Fruit fly (Drosophila melanogaster) whole organism, embryonic: ENCODE results near the gene mEFG1.
A peak's percentile ranks its signal among the peaks of the same experiment; 100 is the strongest.

Source experiments
- Aef1 ChIP-seq: fragments of 200-800 bp; sonication (Bioruptor generic); IDR thresholded peaks from 3 replicates; pipeline ENCODE4 v1.3.6; 2022; ENCODE audit warnings: missing biosample characterization, missing genetic modification characterization
- CG10462 ChIP-seq: fragments of 200-800 bp; sonication (Bioruptor generic); optimal IDR thresholded peaks from 2 replicates; lab custom pipeline; 2016; ENCODE audit warnings: missing biosample characterization, missing genetic modification characterization
- CG12155 ChIP-seq: fragments of 200-800 bp; sonication (Bioruptor generic); optimal IDR thresholded peaks from 3 replicates; lab custom pipeline; 2016; ENCODE audit warnings: missing biosample characterization, missing genetic modification characterization
- CG13624 ChIP-seq: fragments of 200-800 bp; sonication (Bioruptor generic); optimal IDR thresholded peaks from 2 replicates; lab custom pipeline; 2016; ENCODE audit warnings: missing biosample characterization, missing genetic modification characterization
- CG14014 ChIP-seq: fragments of 200-800 bp; sonication (Bioruptor generic); IDR thresholded peaks from 2 replicates; pipeline ENCODE4 v1.3.6; 2022; ENCODE audit warnings: missing biosample characterization, missing genetic modification characterization
- CG17186 ChIP-seq: fragments of 200-800 bp; sonication (Bioruptor generic); optimal IDR thresholded peaks from 3 replicates; lab custom pipeline; 2017; ENCODE audit warnings: missing biosample characterization, missing genetic modification reagents, missing genetic modification characterization
- CG17912 ChIP-seq: fragments of 200-800 bp; sonication (Bioruptor generic); optimal IDR thresholded peaks from 2 replicates; lab custom pipeline; 2018; ENCODE audit warnings: missing biosample characterization, mild to moderate bottlenecking, missing genetic modification characterization
- CG2202 ChIP-seq: fragments of 200-800 bp; sonication (Bioruptor generic); optimal IDR thresholded peaks from 2 replicates; lab custom pipeline; 2018; ENCODE audit warnings: missing biosample characterization, mild to moderate bottlenecking, missing genetic modification characterization
- CG30431 ChIP-seq: fragments of 200-800 bp; sonication (Bioruptor generic); optimal IDR thresholded peaks from 2 replicates; lab custom pipeline; 2017; ENCODE audit warnings: missing biosample characterization, missing genetic modification characterization
- CG4820 ChIP-seq: fragments of 200-800 bp; sonication (Bioruptor generic); optimal IDR thresholded peaks from 3 replicates; lab custom pipeline; 2016; ENCODE audit warnings: missing biosample characterization, missing genetic modification characterization
- CG5245 ChIP-seq: fragments of 200-800 bp; sonication (Bioruptor generic); optimal IDR thresholded peaks from 3 replicates; lab custom pipeline; 2016; ENCODE audit warnings: missing biosample characterization, missing genetic modification characterization
- CG6683 ChIP-seq: fragments of 200-800 bp; sonication (Bioruptor generic); optimal IDR thresholded peaks from 2 replicates; lab custom pipeline; 2017; ENCODE audit warnings: missing biosample characterization, mild to moderate bottlenecking, missing genetic modification characterization, missing genetic modification reagents
- CG7987 ChIP-seq: fragments of 200-800 bp; sonication (Bioruptor generic); optimal IDR thresholded peaks from 2 replicates; lab custom pipeline; 2018; ENCODE audit warnings: missing biosample characterization, mild to moderate bottlenecking, missing genetic modification characterization, moderate library complexity
- CG8290 ChIP-seq, 3 experiments: fragments of 200-800 bp; sonication (Bioruptor generic); optimal IDR thresholded peaks; 2 replicates each; lab custom pipeline; 2016 to 2019; ENCODE audit warnings: missing biosample characterization in 3 of 3, missing genetic modification characterization in 3 of 3, mild to moderate bottlenecking in 2 of 3, moderate library complexity in 1 of 3
- CG9727 ChIP-seq: fragments of 200-800 bp; sonication (Bioruptor generic); optimal IDR thresholded peaks from 3 replicates; lab custom pipeline; 2017; ENCODE audit warnings: missing biosample characterization, mild to moderate bottlenecking, missing genetic modification characterization
- CG9817 ChIP-seq: fragments of 200-800 bp; sonication (Bioruptor generic); optimal IDR thresholded peaks from 2 replicates; lab custom pipeline; 2018; ENCODE audit warnings: missing biosample characterization, mild to moderate bottlenecking, missing genetic modification characterization, moderate library complexity
- Doc2 ChIP-seq: fragments of 200-800 bp; sonication (Bioruptor generic); IDR thresholded peaks from 2 replicates; pipeline ENCODE4 v1.3.6; 2022; ENCODE audit warnings: missing biosample characterization, missing genetic modification characterization
- Dp ChIP-seq: fragments of 200-800 bp; sonication (Bioruptor generic); optimal IDR thresholded peaks from 2 replicates; lab custom pipeline; 2018; ENCODE audit warnings: missing biosample characterization, mild to moderate bottlenecking, missing genetic modification characterization, moderate library complexity
- H15 ChIP-seq: fragments of 200-800 bp; sonication (Bioruptor generic); IDR thresholded peaks from 3 replicates; pipeline ENCODE4 v1.3.6; 2022; ENCODE audit warnings: missing biosample characterization, missing genetic modification characterization
- Hr51 ChIP-seq, 2 experiments: fragments of 200-800 bp; sonication (Bioruptor generic); optimal IDR thresholded peaks; 2 replicates in 1 of 2; 3 replicates in 1 of 2; lab custom pipeline; 2016 to 2018; ENCODE audit warnings: missing biosample characterization in 2 of 2, missing genetic modification characterization in 2 of 2, mild to moderate bottlenecking in 1 of 2, moderate library complexity in 1 of 2
- Hsf ChIP-seq: fragments of 200-800 bp; sonication (Bioruptor generic); optimal IDR thresholded peaks from 3 replicates; lab custom pipeline; 2016; ENCODE audit warnings: missing biosample characterization, missing genetic modification characterization
- Mad ChIP-seq: fragments of 200-800 bp; sonication (Bioruptor generic); optimal IDR thresholded peaks from 2 replicates; lab custom pipeline; 2016; ENCODE audit warnings: missing biosample characterization, missing genetic modification characterization
- Med ChIP-seq: fragments of 200-800 bp; sonication (Bioruptor generic); peaks from one replicate; lab custom pipeline; 2016; ENCODE audit warnings: missing biosample characterization, missing genetic modification characterization, mild to moderate bottlenecking, inconsistent platforms, moderate library complexity
- Myb ChIP-seq: fragments of 200-800 bp; sonication (Bioruptor generic); optimal IDR thresholded peaks from 2 replicates; lab custom pipeline; 2016; ENCODE audit warnings: missing biosample characterization, missing genetic modification characterization
- NfI ChIP-seq: fragments of 200-800 bp; sonication (Bioruptor generic); optimal IDR thresholded peaks from 3 replicates; lab custom pipeline; 2018; ENCODE audit warnings: missing biosample characterization, mild to moderate bottlenecking, missing genetic modification characterization, moderate library complexity
- Pdp1 ChIP-seq, 2 experiments: fragments of 200-800 bp; sonication (Bioruptor generic); optimal IDR thresholded peaks; 3 replicates each; lab custom pipeline; 2016; ENCODE audit warnings: missing biosample characterization in 2 of 2, missing genetic modification characterization in 2 of 2, mild to moderate bottlenecking in 1 of 2, moderate library complexity in 1 of 2
- Ptx1 ChIP-seq: fragments of 200-800 bp; sonication (Bioruptor generic); IDR thresholded peaks from 2 replicates; pipeline ENCODE4 v1.3.6; 2022; ENCODE audit warnings: missing biosample characterization, missing genetic modification characterization
- Sox102F ChIP-seq: fragments of 200-800 bp; sonication (Bioruptor generic); optimal IDR thresholded peaks from 2 replicates; lab custom pipeline; 2018; ENCODE audit warnings: missing biosample characterization, mild to moderate bottlenecking, missing genetic modification characterization, moderate library complexity
- ac ChIP-seq: fragments of 200-800 bp; sonication (Bioruptor generic); optimal IDR thresholded peaks from 3 replicates; lab custom pipeline; 2017; ENCODE audit warnings: missing biosample characterization, mild to moderate bottlenecking, missing genetic modification characterization
- bab2 ChIP-seq: fragments of 200-800 bp; sonication (Bioruptor generic); optimal IDR thresholded peaks from 2 replicates; lab custom pipeline; 2016; ENCODE audit warnings: missing biosample characterization, missing genetic modification characterization
- bcd ChIP-seq: fragments of 200-800 bp; sonication (Bioruptor generic); optimal IDR thresholded peaks from 2 replicates; lab custom pipeline; 2017; ENCODE audit warnings: missing biosample characterization, mild to moderate bottlenecking, missing genetic modification characterization
- chif ChIP-seq, 2 experiments: fragments of 200-800 bp; sonication (Bioruptor generic); optimal IDR thresholded peaks; 3 replicates each; lab custom pipeline; 2016; ENCODE audit warnings: missing biosample characterization in 2 of 2, missing genetic modification characterization in 2 of 2
- dmrt11E ChIP-seq: fragments of 200-800 bp; sonication (Bioruptor generic); optimal IDR thresholded peaks from 3 replicates; lab custom pipeline; 2018; ENCODE audit warnings: missing biosample characterization, mild to moderate bottlenecking, missing genetic modification characterization, moderate library complexity
- exex ChIP-seq: fragments of 200-800 bp; sonication (Bioruptor generic); optimal IDR thresholded peaks from 4 replicates; lab custom pipeline; 2018; ENCODE audit warnings: missing biosample characterization, mild to moderate bottlenecking, missing genetic modification characterization, moderate library complexity
- fd102C ChIP-seq: fragments of 200-800 bp; sonication (Bioruptor generic); optimal IDR thresholded peaks from 2 replicates; lab custom pipeline; 2018; ENCODE audit warnings: missing biosample characterization, mild to moderate bottlenecking, missing genetic modification characterization, moderate library complexity
- klu ChIP-seq: fragments of 200-800 bp; sonication (Bioruptor generic); IDR thresholded peaks from 2 replicates; pipeline ENCODE4 v1.3.6; 2022; ENCODE audit warnings: missing biosample characterization, missing genetic modification characterization
- knrl ChIP-seq: fragments of 200-800 bp; sonication (Bioruptor generic); IDR thresholded peaks from 3 replicates; pipeline ENCODE4 v1.3.6; 2022; ENCODE audit warnings: missing biosample characterization, missing genetic modification characterization; ENCODE audit not compliant: partially characterized antibody
- lbe ChIP-seq: fragments of 200-800 bp; sonication (Bioruptor generic); optimal IDR thresholded peaks from 2 replicates; lab custom pipeline; 2016; ENCODE audit warnings: missing biosample characterization, mild to moderate bottlenecking, missing genetic modification characterization
- mld ChIP-seq: fragments of 200-800 bp; sonication (Bioruptor generic); IDR thresholded peaks from 3 replicates; pipeline ENCODE4 v1.3.6; 2022; ENCODE audit warnings: missing biosample characterization, missing genetic modification characterization; ENCODE audit not compliant: partially characterized antibody
- nmo ChIP-seq: fragments of 200-800 bp; sonication (Bioruptor generic); optimal IDR thresholded peaks from 2 replicates; lab custom pipeline; 2018; ENCODE audit warnings: missing biosample characterization, mild to moderate bottlenecking, missing genetic modification characterization, moderate library complexity
- prd ChIP-seq, 3 experiments: fragments of >200 bp in 2 of 3; fragments of 200-800 bp in 1 of 3; sonication (Bioruptor generic) in 1 of 3; optimal IDR thresholded peaks in 2 of 3; IDR thresholded peaks in 1 of 3; 2 replicates in 2 of 3; 3 replicates in 1 of 3; pipeline versions ENCODE4 v1.3.6 to Lab custom; 2017 to 2022; ENCODE audit warnings: missing biosample characterization in 1 of 3, missing genetic modification characterization in 1 of 3
- row ChIP-seq: fragments of 200-800 bp; sonication (Bioruptor generic); IDR thresholded peaks from 3 replicates; pipeline ENCODE4 v1.3.6; 2022; ENCODE audit warnings: missing biosample characterization, missing genetic modification characterization
- sens-2 ChIP-seq: fragments of 200-800 bp; sonication (Bioruptor generic); IDR thresholded peaks from 2 replicates; pipeline ENCODE4 v1.3.6; 2022; ENCODE audit warnings: missing biosample characterization, missing genetic modification characterization
- slbo ChIP-seq: fragments of 200-800 bp; sonication (Bioruptor generic); IDR thresholded peaks from 2 replicates; pipeline ENCODE4 v1.3.6; 2022; ENCODE audit warnings: missing biosample characterization, missing genetic modification characterization
- tgo ChIP-seq: fragments of 200-800 bp; sonication (Bioruptor generic); IDR thresholded peaks from 3 replicates; pipeline ENCODE4 v1.3.6; 2022; ENCODE audit warnings: missing biosample characterization, missing genetic modification characterization
- vvl ChIP-seq: fragments of 200-800 bp; sonication (Bioruptor generic); IDR thresholded peaks from 2 replicates; pipeline ENCODE4 v1.3.6; 2022; ENCODE audit warnings: missing biosample characterization, missing genetic modification characterization

Gene mEFG1

dm6 chr2L:7181978-7182392 is 40.9 kb downstream of the mEFG1 start, which contains the start of gene MICU1 (continued):
- TF ChIP-seq CG7987 (peak; percentile 14), exex (tag; lab: Kevin White, UChicago) (no peak), fd102C (GFP tag; lab: Kevin White, UChicago) (no peak), CG10462 (GFP tag; lab: Kevin White, UChicago) (no peak), CG17912 (no peak), CG12155 (GFP tag; lab: Kevin White, UChicago) (no peak), CG2202 (tag; lab: Kevin White, UChicago) (no peak), CG6683 (GFP tag; lab: Kevin White, UChicago) (no peak), mld (GFP tag; lab: Robert Waterston, UW) (no peak), ac (GFP tag; lab: Kevin White, UChicago) (no peak), CG14014 (GFP tag; lab: Robert Waterston, UW) (no peak), dmrt11E (tag; lab: Kevin White, UChicago) (no peak)
- TF ChIP-seq, all 482 proteins: peak for 57

- TF ChIP-seq H15 (GFP tag; lab: Robert Waterston, UW): no peak
- no peak for TF ChIP-seq CG5245
- no peak for TF ChIP-seq sens-2 (GFP tag; lab: Robert Waterston, UW)
- TF ChIP-seq lbe (GFP tag; lab: Kevin White, UChicago): no peak
- peak in 1 of 2 experiments; percentile 8 for TF ChIP-seq Pdp1 (GFP tag; optimal IDR thresholded peaks at IDR 0.05; lab: Kevin White, UChicago)
- TF ChIP-seq row: peak; percentile 10; the same call in 1 of the 3 replicates
- no peak for TF ChIP-seq Dp (GFP tag; lab: Kevin White, UChicago)
Observed at dm6 chr2L:7179276-7179675, 43.6 kb downstream of the mEFG1 start.

- TF ChIP-seq NfI (peak; percentile 39), CG9727 (peak; percentile 29), Doc2 (GFP tag; lab: Robert Waterston, UW) (no peak), CG4820 (peak; percentile 47), Ptx1 (GFP tag; lab: Robert Waterston, UW) (peak; percentile 55; the same call in 1 of the 2 replicates), klu (GFP tag; lab: Robert Waterston, UW) (0 out of 2 replicates have a peak, but pooled peaks have one; percentile 26), Mad (GFP tag; lab: Kevin White, UChicago) (no peak), bcd (GFP tag; lab: Kevin White, UChicago) (peak; percentile 12), CG13624 (GFP tag; lab: Kevin White, UChicago) (peak; percentile 16), row (0 out of 3 replicates have a peak, but pooled peaks have one; percentile 10), prd (optimal IDR thresholded peaks at IDR 0.05; lab: Kevin White, UChicago) (no peak), prd (GFP tag; IDR thresholded peaks at IDR 0.05; lab: Robert Waterston, UW) (no peak), knrl (no peak), CG9817 (tag; lab: Kevin White, UChicago) (peak; percentile 7), Pdp1 (GFP tag; optimal IDR thresholded peaks at IDR 0.05; lab: Kevin White, UChicago) (peak in 1 of 2 experiments; percentile 20), Aef1 (GFP tag; lab: Robert Waterston, UW) (peak; percentile 46; the same call in 1 of the 3 replicates), nmo (peak; percentile 28), Sox102F (peak; percentile 45), vvl (GFP tag; lab: Robert Waterston, UW) (peak; percentile 43; the same call in 1 of the 2 replicates), Med (GFP tag; lab: Kevin White, UChicago) (peak; percentile 87), CG8290 (GFP tag; optimal IDR thresholded peaks at IDR 0.05; lab: Kevin White, UChicago) (no peak), CG8290 (tag; optimal IDR thresholded peaks at IDR 0.05; lab: Kevin White, UChicago) (peak in 1 of 2 experiments; percentile 26), Hr51 (GFP tag; optimal IDR thresholded peaks at IDR 0.05; lab: Kevin White, UChicago) (peak in 1 of 2 experiments; percentile 19), CG17186 (GFP tag; lab: Kevin White, UChicago) (no peak), bab2 (peak; percentile 18), tgo (GFP tag; lab: Robert Waterston, UW) (peak; percentile 60), Hsf (GFP tag; lab: Kevin White, UChicago) (peak; percentile 39), chif (GFP tag; optimal IDR thresholded peaks at IDR 0.05; lab: Kevin White, UChicago) (peak in 1 of 2 experiments; percentile 44), CG30431 (GFP tag; lab: Kevin White, UChicago) (peak; percentile 11), Myb (GFP tag; lab: Kevin White, UChicago) (no peak), CG5245 (peak; percentile 18), slbo (peak; percentile 28; the same call in 1 of the 2 replicates)
Observed at dm6 chr2L:7175786-7176185, 47.1 kb downstream of the mEFG1 start.
